Worm (Caenorhabditis elegans) whole organism, L1 larva: Measurements from ENCODE around the gene H37A05.4.

ENCODE experiments used
- C16A3.4 ChIP-seq: fragments of 150-350 bp; optimal IDR thresholded peaks from 2 replicates; lab custom pipeline; 2014; ENCODE audit warnings: missing biosample characterization, missing genetic modification characterization
- C34B4.2 ChIP-seq: sonication (generic microtip); optimal IDR thresholded peaks from 2 replicates; lab custom pipeline; 2017; ENCODE audit warnings: mild to moderate bottlenecking, missing genetic modification characterization, missing compliant biosample characterization
- alr-1 ChIP-seq: fragments of 200-800 bp; sonication (Bioruptor generic); optimal IDR thresholded peaks from 2 replicates; lab custom pipeline; 2018; ENCODE audit warnings: borderline replicate concordance, mild to moderate bottlenecking, missing genetic modification characterization, missing compliant biosample characterization
- ama-1 ChIP-seq: fragments of 150-350 bp; optimal IDR thresholded peaks from 2 replicates; lab custom pipeline; 2014
- blmp-1 ChIP-seq: fragments of 150-350 bp; optimal IDR thresholded peaks from 2 replicates; lab custom pipeline; 2014; ENCODE audit warnings: missing biosample characterization, missing genetic modification characterization
- ceh-63 ChIP-seq: fragments of 200-800 bp; sonication (Bioruptor generic); optimal IDR thresholded peaks from 2 replicates; lab custom pipeline; 2018; ENCODE audit warnings: mild to moderate bottlenecking, missing genetic modification characterization, missing compliant biosample characterization
- ceh-8 ChIP-seq: fragments of 200-800 bp; sonication (Bioruptor generic); optimal IDR thresholded peaks from 2 replicates; lab custom pipeline; 2018; ENCODE audit warnings: mild to moderate bottlenecking, missing genetic modification characterization, moderate library complexity, missing compliant biosample characterization
- ceh-82 ChIP-seq, 3 experiments: fragments of 150-350 bp in 1 of 3; sonication (generic microtip) in 2 of 3; optimal IDR thresholded peaks; 2 replicates each; lab custom pipeline; 2014 to 2017; ENCODE audit warnings: missing biosample characterization in 3 of 3, missing genetic modification characterization in 3 of 3
- ceh-90 ChIP-seq: sonication (generic microtip); optimal IDR thresholded peaks from 2 replicates; lab custom pipeline; 2016; ENCODE audit warnings: missing genetic modification characterization, missing compliant biosample characterization
- dpl-1 ChIP-seq, 3 experiments: fragments of 150-350 bp in 2 of 3; sonication (generic microtip) in 1 of 3; optimal IDR thresholded peaks; 2 replicates each; lab custom pipeline; 2014 to 2017; ENCODE audit warnings: missing biosample characterization in 3 of 3, missing genetic modification characterization in 3 of 3, missing genetic modification reagents in 3 of 3
- efl-1 ChIP-seq, 4 experiments: fragments of 150-350 bp; optimal IDR thresholded peaks in 3 of 4; peaks in 1 of 4; 1 replicate in 1 of 4; 2 replicates in 3 of 4; lab custom pipeline; 2014; ENCODE audit warnings: missing biosample characterization in 2 of 4, missing genetic modification characterization in 2 of 4, missing genetic modification reagents in 2 of 4
- egl-13 ChIP-seq: sonication (generic microtip); optimal IDR thresholded peaks from 2 replicates; lab custom pipeline; 2016; ENCODE audit warnings: missing genotype, missing genetic modification reagents, missing genetic modification characterization, missing compliant biosample characterization
- egl-27 ChIP-seq, 2 experiments: fragments of 150-350 bp in 1 of 2; sonication (generic microtip); optimal IDR thresholded peaks; 3 replicates each; lab custom pipeline; 2017 to 2018; ENCODE audit warnings: missing biosample characterization in 2 of 2, missing genetic modification characterization in 2 of 2, missing genetic modification reagents in 2 of 2
- elt-3 ChIP-seq, 6 experiments: fragments of 150-350 bp in 1 of 6; sonication (generic microtip); optimal IDR thresholded peaks; 2 replicates each; lab custom pipeline; 2017 to 2018; ENCODE audit warnings: missing biosample characterization in 6 of 6, missing genetic modification characterization in 6 of 6, inconsistent platforms in 1 of 6
- ets-5 ChIP-seq: fragments of 200-800 bp; sonication (Bioruptor generic); IDR thresholded peaks from 2 replicates; pipeline ENCODE4 v1.3.6; 2022; ENCODE audit warnings: missing genetic modification characterization, missing compliant biosample characterization
- fkh-10 ChIP-seq: sonication (generic microtip); optimal IDR thresholded peaks from 2 replicates; lab custom pipeline; 2017; ENCODE audit warnings: missing biosample characterization, missing genetic modification reagents, missing genetic modification characterization
- fkh-4 ChIP-seq: sonication (generic microtip); optimal IDR thresholded peaks from 2 replicates; lab custom pipeline; 2016; ENCODE audit warnings: missing compliant biosample characterization, missing genetic modification characterization, borderline replicate concordance
- fkh-8 ChIP-seq: sonication (generic microtip); optimal IDR thresholded peaks from 2 replicates; lab custom pipeline; 2016; ENCODE audit warnings: mild to moderate bottlenecking, missing genetic modification characterization, missing compliant biosample characterization
- fos-1 ChIP-seq: fragments of 150-350 bp; optimal IDR thresholded peaks from 2 replicates; lab custom pipeline; 2014; ENCODE audit warnings: missing biosample characterization, missing genetic modification characterization
- hpl-2 ChIP-seq: fragments of 150-350 bp; optimal IDR thresholded peaks from 2 replicates; lab custom pipeline; 2014; ENCODE audit warnings: missing biosample characterization, missing genetic modification reagents, missing genetic modification characterization
- isw-1 ChIP-seq: fragments of 200-800 bp; sonication (Bioruptor generic); IDR thresholded peaks from 2 replicates; pipeline ENCODE4 v1.3.6; 2022; ENCODE audit warnings: missing genetic modification characterization, missing compliant biosample characterization
- lin-13 ChIP-seq: fragments of 150-350 bp; optimal IDR thresholded peaks from 2 replicates; lab custom pipeline; 2014; ENCODE audit warnings: missing biosample characterization, missing genetic modification reagents, missing genetic modification characterization
- lin-39 ChIP-seq: fragments of 150-350 bp; optimal IDR thresholded peaks from 2 replicates; lab custom pipeline; 2014; ENCODE audit warnings: missing biosample characterization, missing genetic modification reagents, missing genetic modification characterization
- lir-3 ChIP-seq: sonication (generic microtip); optimal IDR thresholded peaks from 2 replicates; lab custom pipeline; 2016; ENCODE audit warnings: mild to moderate bottlenecking, missing genetic modification characterization, moderate library complexity, missing compliant biosample characterization; ENCODE audit not compliant: poor library complexity
- lsy-2 ChIP-seq, 2 experiments: fragments of 150-350 bp; optimal IDR thresholded peaks; 2 replicates each; lab custom pipeline; 2014; ENCODE audit warnings: missing biosample characterization in 2 of 2, missing genetic modification characterization in 2 of 2
- mab-9 ChIP-seq: fragments of 200-800 bp; sonication (Bioruptor generic); IDR thresholded peaks from 2 replicates; pipeline ENCODE4 v1.3.6; 2022; ENCODE audit warnings: missing genetic modification reagents, missing genetic modification characterization, missing compliant biosample characterization
- mdl-1 ChIP-seq, 2 experiments: fragments of 150-350 bp; optimal IDR thresholded peaks; 2 replicates each; lab custom pipeline; 2014 to 2017; ENCODE audit warnings: missing biosample characterization in 2 of 2, missing genetic modification characterization in 2 of 2, inconsistent platforms in 1 of 2
- mep-1 ChIP-seq: fragments of 150-350 bp; optimal IDR thresholded peaks from 2 replicates; lab custom pipeline; 2014; ENCODE audit warnings: missing biosample characterization, missing genetic modification characterization
- nhr-11 ChIP-seq: fragments of 150-350 bp; optimal IDR thresholded peaks from 2 replicates; lab custom pipeline; 2014; ENCODE audit warnings: missing biosample characterization, missing genetic modification characterization
- nhr-12 ChIP-seq: sonication (generic microtip); optimal IDR thresholded peaks from 2 replicates; lab custom pipeline; 2017; ENCODE audit warnings: missing biosample characterization, missing genetic modification characterization
- nhr-19 ChIP-seq: fragments of 200-800 bp; sonication (Bioruptor generic); conservative IDR thresholded peaks from 2 replicates; pipeline ENCODE4 v1.3.6; 2022; ENCODE audit warnings: missing genetic modification characterization, missing compliant biosample characterization
- nhr-28 ChIP-seq: fragments of 150-350 bp; optimal IDR thresholded peaks from 2 replicates; lab custom pipeline; 2014; ENCODE audit warnings: missing biosample characterization, missing genetic modification characterization
- nhr-47 ChIP-seq: sonication (generic microtip); optimal IDR thresholded peaks from 2 replicates; lab custom pipeline; 2016; ENCODE audit warnings: mild to moderate bottlenecking, missing genetic modification characterization, moderate library complexity, missing compliant biosample characterization
- nhr-71 ChIP-seq: sonication (generic microtip); optimal IDR thresholded peaks from 2 replicates; lab custom pipeline; 2016; ENCODE audit warnings: mild to moderate bottlenecking, missing genetic modification characterization, moderate library complexity, missing compliant biosample characterization
- pax-3 ChIP-seq: fragments of 200-800 bp; sonication (Bioruptor generic); optimal IDR thresholded peaks from 2 replicates; lab custom pipeline; 2018; ENCODE audit warnings: mild to moderate bottlenecking, missing genetic modification characterization, moderate library complexity, missing compliant biosample characterization
- rnt-1 ChIP-seq: sonication (generic microtip); optimal IDR thresholded peaks from 2 replicates; lab custom pipeline; 2016; ENCODE audit warnings: mild to moderate bottlenecking, missing genetic modification characterization, moderate library complexity, missing compliant biosample characterization
- skn-1 ChIP-seq: fragments of 150-350 bp; optimal IDR thresholded peaks from 2 replicates; lab custom pipeline; 2014; ENCODE audit warnings: missing biosample characterization, missing genetic modification characterization
- snpc-4 ChIP-seq: fragments of 150-350 bp; optimal IDR thresholded peaks from 2 replicates; lab custom pipeline; 2014; ENCODE audit warnings: missing biosample characterization, missing genetic modification characterization
- sox-4 ChIP-seq: sonication (generic microtip); optimal IDR thresholded peaks from 2 replicates; lab custom pipeline; 2016; ENCODE audit warnings: missing genetic modification characterization, missing compliant biosample characterization
- sptf-1 ChIP-seq: fragments of 150-350 bp; optimal IDR thresholded peaks from 2 replicates; lab custom pipeline; 2014; ENCODE audit warnings: missing biosample characterization, missing genetic modification characterization
- sup-37 ChIP-seq: fragments of 200-800 bp; sonication (Bioruptor generic); optimal IDR thresholded peaks from 2 replicates; lab custom pipeline; 2018; ENCODE audit warnings: mild to moderate bottlenecking, missing genetic modification characterization, missing compliant biosample characterization
- tlp-1 ChIP-seq: fragments of 150-350 bp; optimal IDR thresholded peaks from 2 replicates; lab custom pipeline; 2014; ENCODE audit warnings: missing biosample characterization, missing genetic modification characterization
- unc-130 ChIP-seq: fragments of 150-350 bp; optimal IDR thresholded peaks from 2 replicates; lab custom pipeline; 2017; ENCODE audit warnings: missing biosample characterization, missing genetic modification characterization, inconsistent platforms
- unc-86 ChIP-seq: sonication (generic microtip); optimal IDR thresholded peaks from 2 replicates; lab custom pipeline; 2016; ENCODE audit warnings: missing genetic modification characterization, missing compliant biosample characterization
- ztf-11 ChIP-seq, 2 experiments: sonication (generic microtip); optimal IDR thresholded peaks; 2 replicates each; lab custom pipeline; 2016 to 2017; ENCODE audit warnings: missing genetic modification characterization in 2 of 2, missing biosample characterization in 1 of 2, missing compliant biosample characterization in 1 of 2

H37A05.4 gene

ce11 chrV:13656346-13657254, 7.0 kb upstream of the H37A05.4 start (continued):
- TF ChIP-seq rnt-1 (tag; lab: Kevin White, UChicago) (peak; percentile 18), elt-3 (tag; optimal IDR thresholded peaks at IDR 0.05; lab: Kevin White, UChicago) (peak in 4 of 6 experiments; percentile 24 to 99 (median 78)), C34B4.2 (tag; lab: Kevin White, UChicago) (no peak), ets-5 (GFP tag; lab: Robert Waterston, UW) (no peak), blmp-1 (tag; lab: Kevin White, UChicago) (peak; percentile 97), sup-37 (GFP tag; lab: Kevin White, UChicago) (no peak), C16A3.4 (tag; lab: Kevin White, UChicago) (peak; percentile 25), unc-130 (tag; lab: Kevin White, UChicago) (peak; percentile 43), fkh-4 (no peak), nhr-11 (tag; lab: Kevin White, UChicago) (no peak), egl-27 (tag; optimal IDR thresholded peaks at IDR 0.05; lab: Kevin White, UChicago) (no peak), tlp-1 (tag; lab: Kevin White, UChicago) (no peak), lir-3 (tag; lab: Kevin White, UChicago) (peak; percentile 19), lin-13 (GFP tag; lab: Kevin White, UChicago) (no peak), ceh-90 (tag; lab: Kevin White, UChicago) (peak; percentile 26), fkh-10 (GFP tag; lab: Kevin White, UChicago) (no peak)
- TF ChIP-seq, all 84 proteins: peak for 38

ce11 chrV:13655202-13655764, 5.7 kb upstream of the H37A05.4 start:
- TF ChIP-seq sup-37 (GFP tag; lab: Kevin White, UChicago) (no peak), ama-1 (lab: Kevin White, UChicago) (peak; percentile 28), fkh-8 (tag; lab: Kevin White, UChicago) (peak; percentile 79), lsy-2 (tag; optimal IDR thresholded peaks at IDR 0.05; lab: Kevin White, UChicago) (peak; percentile 52 to 83), mab-9 (GFP tag; lab: Robert Waterston, UW) (no peak), fos-1 (tag; lab: Kevin White, UChicago) (peak; percentile 76), nhr-71 (tag; lab: Kevin White, UChicago) (peak; percentile 82), snpc-4 (tag; lab: Kevin White, UChicago) (no peak), C34B4.2 (tag; lab: Kevin White, UChicago) (no peak), blmp-1 (tag; lab: Kevin White, UChicago) (peak; percentile 68), lin-39 (no peak), ceh-8 (GFP tag; lab: Kevin White, UChicago) (peak; percentile 80), dpl-1 (GFP tag; optimal IDR thresholded peaks at IDR 0.05; lab: Kevin White, UChicago) (peak; percentile 42 to 51 (median 46)), nhr-28 (tag; lab: Kevin White, UChicago) (no peak), skn-1 (peak; percentile 78), nhr-12 (tag; lab: Kevin White, UChicago) (no peak), hpl-2 (GFP tag; lab: Kevin White, UChicago) (no peak), efl-1 (optimal IDR thresholded peaks at IDR 0.05; lab: Kevin White, UChicago) (peak; percentile 61 to 62), efl-1 (GFP tag; optimal IDR thresholded peaks at IDR 0.05 in 1 of 2; lab: Kevin White, UChicago) (peak; percentile 15 to 79), rnt-1 (tag; lab: Kevin White, UChicago) (peak; percentile 72), unc-86 (peak; percentile 47), sptf-1 (no peak), alr-1 (tag; lab: Kevin White, UChicago) (no peak), isw-1 (GFP tag; lab: Robert Waterston, UW) (peak; percentile 29; the same call in 1 of the 2 replicates), nhr-19 (GFP tag; lab: Robert Waterston, UW) (peak; percentile 50), sox-4 (tag; lab: Kevin White, UChicago) (no peak), elt-3 (tag; optimal IDR thresholded peaks at IDR 0.05; lab: Kevin White, UChicago) (no peak), ztf-11 (tag; optimal IDR thresholded peaks at IDR 0.05; lab: Kevin White, UChicago) (no peak), nhr-47 (tag; lab: Kevin White, UChicago) (peak; percentile 66), ets-5 (GFP tag; lab: Robert Waterston, UW) (no peak), mep-1 (tag; lab: Kevin White, UChicago) (peak; percentile 76), unc-130 (tag; lab: Kevin White, UChicago) (no peak), pax-3 (peak; percentile 71), ceh-63 (GFP tag; lab: Kevin White, UChicago) (no peak), mdl-1 (tag; optimal IDR thresholded peaks at IDR 0.05; lab: Kevin White, UChicago) (peak in 1 of 2 experiments; percentile 73), egl-13 (tag; lab: Kevin White, UChicago) (peak; percentile 34), egl-27 (tag; optimal IDR thresholded peaks at IDR 0.05; lab: Kevin White, UChicago) (peak in 1 of 2 experiments; percentile 56), lin-13 (GFP tag; lab: Kevin White, UChicago) (peak; percentile 51), ceh-82 (tag; optimal IDR thresholded peaks at IDR 0.05; lab: Kevin White, UChicago) (peak; percentile 20 to 59 (median 50))
